Fruit fly (Drosophila melanogaster): ENCODE results near the gene GatA.
A peak's percentile ranks its signal among the peaks of the same experiment; 100 is the strongest.

Gene GatA

DNA sequence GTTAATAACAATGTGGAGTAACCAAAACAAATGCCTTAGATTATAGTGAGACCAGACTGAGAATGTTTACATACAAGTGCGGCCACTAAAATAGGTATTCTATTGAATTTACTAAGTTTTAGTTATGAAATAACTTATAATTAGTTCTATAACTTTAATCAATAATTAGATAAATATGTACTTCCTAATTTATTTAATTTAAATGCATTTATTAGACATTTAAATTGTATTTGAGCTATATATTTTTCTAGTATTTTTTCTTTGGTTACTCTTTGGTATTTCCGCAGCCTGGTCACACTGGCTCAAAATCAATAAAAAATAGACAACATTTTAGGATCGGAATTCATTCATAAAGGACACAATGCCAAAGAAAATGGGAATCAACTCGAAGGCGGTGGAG, 2.6 kb upstream of the GatA start, which contains the start of the genes Prp18 and CG6013 (continued):
- peak; percentile 85 for TF ChIP-seq CG17361 (GFP tag; IDR thresholded peaks at IDR 0.05)
- peak; percentile 32; the same call in 1 of the 2 replicates for TF ChIP-seq vvl (GFP tag; IDR thresholded peaks at IDR 0.05)
- TF ChIP-seq CG34224 (GFP tag; IDR thresholded peaks at IDR 0.05; ENCODE audit: partially characterized antibody) = no peak
- TF ChIP-seq nom (GFP tag; optimal IDR thresholded peaks at IDR 0.05) = no peak
- TF ChIP-seq BEAF-32 (GFP tag; optimal IDR thresholded peaks at IDR 0.05) = peak; percentile 18
- TF ChIP-seq jigr1 (GFP tag; IDR thresholded peaks at IDR 0.05) = no peak
- TF ChIP-seq dmrt99B (tag; optimal IDR thresholded peaks at IDR 0.05) = peak; percentile 64
- TF ChIP-seq Sry-β (GFP tag; optimal IDR thresholded peaks at IDR 0.05) = no peak
- peak; percentile 69 for TF ChIP-seq CG12104 (GFP tag; optimal IDR thresholded peaks at IDR 0.05)

DNA sequence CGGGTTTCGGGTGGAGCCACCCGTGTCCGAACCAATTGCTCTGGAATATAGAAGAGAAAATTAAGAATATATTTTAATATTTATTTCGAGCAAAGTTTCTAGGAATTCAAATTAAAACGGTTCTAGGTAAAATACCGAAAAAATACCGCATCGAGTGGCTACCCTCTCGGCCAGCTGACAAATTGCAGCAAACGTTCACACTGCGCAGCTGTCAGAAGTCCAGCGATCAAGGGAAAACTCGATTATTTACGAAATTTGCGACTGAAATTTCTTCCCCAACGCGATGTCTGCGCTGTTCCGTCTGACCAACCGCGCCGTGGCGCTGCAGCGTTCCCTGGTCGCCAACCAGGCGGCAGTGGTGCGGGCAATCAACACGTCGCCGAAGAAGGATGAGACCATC, 1.5 kb downstream of the GatA start, which contains the start of gene NP15.6:
NP15.6 (plus strand) TSS at position 204 of the 400 bp plus-strand sequence.
- TF ChIP-seq CG15514 (GFP tag; optimal IDR thresholded peaks at IDR 0.05) = peak; percentile 27
- peak; percentile 2 for TF ChIP-seq Fer1 (GFP tag; optimal IDR thresholded peaks at IDR 0.05)
- TF ChIP-seq CG12769 (tag; optimal IDR thresholded peaks at IDR 0.05) = no peak
- no peak for TF ChIP-seq CG10959 (GFP tag; IDR thresholded peaks at IDR 0.05)
- TF ChIP-seq NFAT (GFP tag; IDR thresholded peaks at IDR 0.05) = no peak
- TF ChIP-seq Hand (GFP tag; optimal IDR thresholded peaks at IDR 0.05) = no peak
- TF ChIP-seq tap (tag; optimal IDR thresholded peaks at IDR 0.05) = no peak
- no peak for TF ChIP-seq zf30C (GFP tag; optimal IDR thresholded peaks at IDR 0.05)
- TF ChIP-seq CG13894 (tag; optimal IDR thresholded peaks at IDR 0.05) = no peak
- no peak for TF ChIP-seq cwo (GFP tag; optimal IDR thresholded peaks at IDR 0.05)
- TF ChIP-seq CG14965 (GFP tag; optimal IDR thresholded peaks at IDR 0.05; ENCODE audit: borderline replicate concordance) = no peak
- no peak; the same call in 1 of the 2 replicates for TF ChIP-seq amos (GFP tag; IDR thresholded peaks at IDR 0.05; ENCODE audit: partially characterized antibody)
- TF ChIP-seq fd102C (GFP tag; optimal IDR thresholded peaks at IDR 0.05) = no peak
- TF ChIP-seq gro (GFP tag; optimal IDR thresholded peaks at IDR 0.05) = no peak
- TF ChIP-seq CG7963 (GFP tag; IDR thresholded peaks at IDR 0.05; ENCODE audit: partially characterized antibody) = no peak
- TF ChIP-seq CG7556 (GFP tag; optimal IDR thresholded peaks at IDR 0.05) = no peak
- no peak for TF ChIP-seq trh (GFP tag; optimal IDR thresholded peaks at IDR 0.05)
- no peak for TF ChIP-seq sob (GFP tag; IDR thresholded peaks at IDR 0.05)
- no peak for TF ChIP-seq CG14014 (GFP tag; IDR thresholded peaks at IDR 0.05)
- no peak for TF ChIP-seq CG12155 (GFP tag; optimal IDR thresholded peaks at IDR 0.05)
- peak; percentile 46 for TF ChIP-seq CG4617 (GFP tag; optimal IDR thresholded peaks at IDR 0.05; ENCODE audit: borderline replicate concordance)
- TF ChIP-seq CG18764 (GFP tag; optimal IDR thresholded peaks at IDR 0.05) = no peak
- TF ChIP-seq run (tag; optimal IDR thresholded peaks at IDR 0.05) = no peak
- no peak for TF ChIP-seq org-1 (GFP tag; optimal IDR thresholded peaks at IDR 0.05)
- TF ChIP-seq CG33213 (GFP tag; optimal IDR thresholded peaks at IDR 0.05) = no peak
- TF ChIP-seq Antp (GFP tag; optimal IDR thresholded peaks at IDR 0.05) = no peak
- TF ChIP-seq ERR (GFP tag; optimal IDR thresholded peaks at IDR 0.05) = no peak
- no peak for TF ChIP-seq Fer2 (tag; optimal IDR thresholded peaks at IDR 0.05)
- TF ChIP-seq lmd (GFP tag; IDR thresholded peaks at IDR 0.05) = no peak
- peak; percentile 23; the same call in 1 of the 2 replicates for TF ChIP-seq CG13287 (GFP tag; IDR thresholded peaks at IDR 0.05; ENCODE audit: partially characterized antibody)
- no peak for TF ChIP-seq CG9215 (GFP tag; IDR thresholded peaks at IDR 0.05)
- no peak for TF ChIP-seq CG11247 (GFP tag; IDR thresholded peaks at IDR 0.05)
- TF ChIP-seq ranshi (GFP tag; IDR thresholded peaks at IDR 0.05) = no peak
- no peak for TF ChIP-seq schlank (tag; optimal IDR thresholded peaks at IDR 0.05)
- peak; percentile 56 to 92 for TF ChIP-seq crp (GFP tag; optimal IDR thresholded peaks at IDR 0.05)
- peak; percentile 35 for TF ChIP-seq BEAF-32 (GFP tag; optimal IDR thresholded peaks at IDR 0.05)
- no peak for TF ChIP-seq salm (tag; optimal IDR thresholded peaks at IDR 0.05)
- TF ChIP-seq CG13775 (GFP tag; optimal IDR thresholded peaks at IDR 0.05) = no peak
- no peak for TF ChIP-seq lilli (GFP tag; optimal IDR thresholded peaks at IDR 0.05)
- no peak for TF ChIP-seq Poxn (GFP tag; IDR thresholded peaks at IDR 0.05)
- TF ChIP-seq insv (GFP tag; optimal IDR thresholded peaks at IDR 0.05) = no peak
